Fruit fly (Drosophila melanogaster) whole organism, wandering third instar larva: ENCODE data around the gene CG33969.

ENCODE experiments used
- Abd-B ChIP-seq: fragments of >200 bp; optimal IDR thresholded peaks from 2 replicates; lab custom pipeline; 2017; ENCODE audit warnings: missing biosample characterization, missing genetic modification characterization
- CG32264 ChIP-seq: fragments of 200-800 bp; sonication (Bioruptor generic); optimal IDR thresholded peaks from 2 replicates; lab custom pipeline; 2016; ENCODE audit warnings: missing biosample characterization, missing genetic modification characterization
- CG9705 ChIP-seq: fragments of 200-800 bp; sonication (Bioruptor generic); optimal IDR thresholded peaks from 2 replicates; lab custom pipeline; 2018; ENCODE audit warnings: missing biosample characterization, mild to moderate bottlenecking, missing genetic modification characterization
- CrebA ChIP-seq: fragments of 200-800 bp; sonication (Bioruptor generic); optimal IDR thresholded peaks from 2 replicates; lab custom pipeline; 2016; ENCODE audit warnings: missing biosample characterization, mild to moderate bottlenecking, missing genetic modification characterization, borderline replicate concordance
- Dfd ChIP-seq: fragments of >200 bp; optimal IDR thresholded peaks from 2 replicates; lab custom pipeline; 2017; ENCODE audit warnings: missing biosample characterization, missing genetic modification characterization
- Dif ChIP-seq: fragments of 200-275, 200-300 bp; sonication (Bioruptor generic); optimal IDR thresholded peaks from 2 replicates; lab custom pipeline; 2018; ENCODE audit warnings: missing biosample characterization, missing genetic modification characterization; ENCODE audit not compliant: partially characterized antibody
- GATAd ChIP-seq: sonication (Bioruptor generic); optimal IDR thresholded peaks from 2 replicates; lab custom pipeline; 2016; ENCODE audit warnings: missing biosample characterization, missing genetic modification characterization
- HLH106 ChIP-seq: fragments of 200-800 bp; optimal IDR thresholded peaks from 3 replicates; lab custom pipeline; 2019; ENCODE audit warnings: missing biosample characterization, mild to moderate bottlenecking, missing genetic modification characterization, moderate library complexity
- Hnf4 ChIP-seq: fragments of 200-800 bp; sonication (Bioruptor generic); optimal IDR thresholded peaks from 2 replicates; lab custom pipeline; 2016; ENCODE audit warnings: missing biosample characterization, mild to moderate bottlenecking, missing genetic modification characterization
- Hr78 ChIP-seq: fragments of >200 bp; optimal IDR thresholded peaks from 2 replicates; lab custom pipeline; 2017; ENCODE audit warnings: missing biosample characterization, missing genetic modification characterization
- Hr83 ChIP-seq: fragments of 200-300 bp; sonication (Bioruptor generic); optimal IDR thresholded peaks from 2 replicates; lab custom pipeline; 2016; ENCODE audit warnings: missing biosample characterization, mild to moderate bottlenecking, missing genetic modification characterization, moderate library complexity; ENCODE audit not compliant: poor library complexity, severe bottlenecking
- Jra ChIP-seq: sonication (Bioruptor generic); optimal IDR thresholded peaks from 2 replicates; lab custom pipeline; 2016; ENCODE audit warnings: missing biosample characterization, missing genetic modification characterization
- Mio ChIP-seq: sonication (Bioruptor generic); optimal IDR thresholded peaks from 2 replicates; lab custom pipeline; 2016; ENCODE audit warnings: missing biosample characterization, missing genetic modification characterization
- Myc ChIP-seq: fragments of >200 bp; optimal IDR thresholded peaks from 2 replicates; lab custom pipeline; 2017
- N ChIP-seq: fragments of >200 bp; optimal IDR thresholded peaks from 2 replicates; lab custom pipeline; 2018; ENCODE audit warnings: missing biosample characterization, missing external identifiers, missing genetic modification characterization
- OdsH ChIP-seq: fragments of 200-800 bp; sonication (Bioruptor generic); optimal IDR thresholded peaks from 2 replicates; lab custom pipeline; 2016; ENCODE audit warnings: missing biosample characterization, mild to moderate bottlenecking, missing genetic modification characterization
- Rel ChIP-seq, 2 experiments: fragments of 200-800 bp; sonication (Bioruptor generic) in 1 of 2; optimal IDR thresholded peaks; 2 replicates in 1 of 2; 3 replicates in 1 of 2; lab custom pipeline; 2016 to 2019; ENCODE audit warnings: mild to moderate bottlenecking in 2 of 2, missing biosample characterization in 2 of 2, missing genetic modification characterization in 2 of 2, moderate library complexity in 1 of 2
- Sp1 ChIP-seq: fragments of 200-800 bp; sonication (Bioruptor generic); optimal IDR thresholded peaks from 3 replicates; lab custom pipeline; 2019; ENCODE audit warnings: missing biosample characterization, mild to moderate bottlenecking, missing genetic modification characterization, moderate library complexity
- Vsx2 ChIP-seq: fragments of 200-300, 225-300 bp; sonication (Bioruptor generic); optimal IDR thresholded peaks from 2 replicates; lab custom pipeline; 2018; ENCODE audit warnings: missing biosample characterization, missing genetic modification characterization; ENCODE audit not compliant: partially characterized antibody
- br ChIP-seq: fragments of 200-800 bp; sonication (Bioruptor generic); optimal IDR thresholded peaks from 2 replicates; lab custom pipeline; 2016; ENCODE audit warnings: missing biosample characterization, missing genetic modification characterization
- brk ChIP-seq: fragments of 200-800 bp; sonication (Bioruptor generic); optimal IDR thresholded peaks from 2 replicates; lab custom pipeline; 2016; ENCODE audit warnings: missing biosample characterization, mild to moderate bottlenecking, missing genetic modification characterization
- dl ChIP-seq, 2 experiments: fragments of 175-275, 200-275 bp in 1 of 2; fragments of 200-275 bp in 1 of 2; sonication (Bioruptor generic); optimal IDR thresholded peaks; lab custom pipeline; 2018; ENCODE audit warnings: mild to moderate bottlenecking in 2 of 2, missing biosample characterization in 2 of 2, missing genetic modification characterization in 2 of 2, moderate library complexity in 2 of 2; ENCODE audit not compliant: partially characterized antibody in 2 of 2, insufficient read depth in 1 of 2
- dmrt93B ChIP-seq: fragments of 200-800 bp; sonication (Bioruptor generic); optimal IDR thresholded peaks from 2 replicates; lab custom pipeline; 2018; ENCODE audit warnings: missing biosample characterization, mild to moderate bottlenecking, missing genetic modification characterization
- dsf ChIP-seq: sonication (Bioruptor generic); optimal IDR thresholded peaks from 2 replicates; lab custom pipeline; 2016; ENCODE audit warnings: missing biosample characterization, missing genetic modification characterization, borderline replicate concordance
- ey ChIP-seq: fragments of 200-800 bp; sonication (Bioruptor generic); optimal IDR thresholded peaks from 2 replicates; lab custom pipeline; 2016; ENCODE audit warnings: missing biosample characterization, missing genetic modification characterization
- foxo ChIP-seq, 2 experiments: fragments of 200-800 bp; sonication (Bioruptor generic); optimal IDR thresholded peaks; 2 replicates in 1 of 2; 3 replicates in 1 of 2; lab custom pipeline; 2016 to 2017; ENCODE audit warnings: missing biosample characterization in 2 of 2, missing genetic modification characterization in 2 of 2
- fru ChIP-seq: fragments of 200-800 bp; sonication (Bioruptor generic); optimal IDR thresholded peaks from 3 replicates; lab custom pipeline; 2016; ENCODE audit warnings: missing biosample characterization, mild to moderate bottlenecking, missing genetic modification characterization
- h ChIP-seq: fragments of 200-800 bp; sonication (Bioruptor generic); optimal IDR thresholded peaks from 3 replicates; lab custom pipeline; 2016; ENCODE audit warnings: missing biosample characterization, mild to moderate bottlenecking, missing genetic modification characterization
- jim ChIP-seq: fragments of 175-275, 200-325 bp; sonication (Bioruptor generic); optimal IDR thresholded peaks from 2 replicates; lab custom pipeline; 2016; ENCODE audit warnings: missing biosample characterization, mild to moderate bottlenecking, missing genetic modification characterization
- lola ChIP-seq: fragments of >200 bp; optimal IDR thresholded peaks from 2 replicates; lab custom pipeline; 2017; ENCODE audit warnings: missing biosample characterization, missing genetic modification characterization
- pan ChIP-seq: fragments of >200 bp; optimal IDR thresholded peaks from 2 replicates; lab custom pipeline; 2017
- psq ChIP-seq: fragments of 200-800 bp; sonication (Bioruptor generic); optimal IDR thresholded peaks from 3 replicates; lab custom pipeline; 2017; ENCODE audit warnings: missing biosample characterization, mild to moderate bottlenecking, missing genetic modification characterization, moderate library complexity
- rgr ChIP-seq: fragments of 200-800 bp; sonication (Bioruptor generic); optimal IDR thresholded peaks from 3 replicates; lab custom pipeline; 2016; ENCODE audit warnings: missing biosample characterization, mild to moderate bottlenecking, missing genetic modification characterization
- sage ChIP-seq: fragments of 200-800 bp; sonication (Bioruptor generic); optimal IDR thresholded peaks from 2 replicates; lab custom pipeline; 2016; ENCODE audit warnings: missing biosample characterization, mild to moderate bottlenecking, missing genetic modification characterization
- sv ChIP-seq: fragments of 200-800 bp; sonication (Bioruptor generic); optimal IDR thresholded peaks from 3 replicates; lab custom pipeline; 2016; ENCODE audit warnings: missing biosample characterization, missing genetic modification characterization
- tai ChIP-seq: sonication (Bioruptor generic); optimal IDR thresholded peaks from 2 replicates; lab custom pipeline; 2016; ENCODE audit warnings: missing biosample characterization, missing genetic modification characterization
- usp ChIP-seq: fragments of >200 bp; optimal IDR thresholded peaks from 2 replicates; lab custom pipeline; 2017; ENCODE audit warnings: missing biosample characterization, missing genetic modification characterization
- woc ChIP-seq: sonication (Bioruptor generic); optimal IDR thresholded peaks from 2 replicates; lab custom pipeline; 2016; ENCODE audit warnings: missing biosample characterization, mild to moderate bottlenecking, missing genetic modification characterization

The CG33969 gene

dm6 chr3L:20403493-20404379 lies 10.4 kb upstream of the CG33969 start:
- TF ChIP-seq Hr78 (GFP tag; lab: Kevin White, UChicago) (no peak), Mio (GFP tag; lab: Kevin White, UChicago) (no peak), psq (peak; percentile 59), OdsH (GFP tag; lab: Kevin White, UChicago) (peak; percentile 2), N (GFP tag; lab: Kevin White, UChicago) (no peak), CG32264 (GFP tag; lab: Kevin White, UChicago) (no peak), brk (GFP tag; lab: Kevin White, UChicago) (no peak), dmrt93B (GFP tag; lab: Kevin White, UChicago) (peak; percentile 69), CG9705 (GFP tag; lab: Kevin White, UChicago) (peak; percentile 54), Dfd (GFP tag; lab: Kevin White, UChicago) (no peak), Hnf4 (GFP tag; lab: Kevin White, UChicago) (no peak), sage (no peak), tai (GFP tag; lab: Kevin White, UChicago) (no peak), Rel (GFP tag; optimal IDR thresholded peaks at IDR 0.05; lab: Kevin White, UChicago) (no peak), Rel (tag; optimal IDR thresholded peaks at IDR 0.05; lab: Kevin White, UChicago) (peak; percentile 16), Sp1 (GFP tag; lab: Kevin White, UChicago) (peak; percentile 70), Hr83 (GFP tag; lab: Kevin White, UChicago) (peak; percentile 9), Vsx2 (peak; percentile 57), rgr (GFP tag; lab: Kevin White, UChicago) (peak; percentile 20), Myc (no peak), dl (GFP tag; optimal IDR thresholded peaks at IDR 0.05; lab: Kevin White, UChicago; ENCODE audit: insufficient read depth in 1 of 2, partially characterized antibody in 2 of 2) (no peak), HLH106 (tag; lab: Kevin White, UChicago) (peak; percentile 70), jim (GFP tag; lab: Kevin White, UChicago) (no peak), Abd-B (no peak), ey (peak; percentile 12), usp (GFP tag; lab: Kevin White, UChicago) (no peak), woc (GFP tag; lab: Kevin White, UChicago) (peak; percentile 52), lola (GFP tag; lab: Kevin White, UChicago) (no peak), br (no peak), dsf (GFP tag; lab: Kevin White, UChicago) (no peak), pan (lab: Kevin White, UChicago) (no peak), foxo (GFP tag; optimal IDR thresholded peaks at IDR 0.05; lab: Kevin White, UChicago) (peak in 1 of 2 experiments; percentile 39), fru (GFP tag; lab: Kevin White, UChicago) (peak; percentile 55), CrebA (GFP tag; lab: Kevin White, UChicago) (peak; percentile 35), Jra (GFP tag; lab: Kevin White, UChicago) (peak; percentile 60), h (GFP tag; lab: Kevin White, UChicago) (peak; percentile 50), Dif (GFP tag; lab: Kevin White, UChicago) (peak; percentile 27), GATAd (GFP tag; lab: Kevin White, UChicago) (no peak), sv (GFP tag; lab: Kevin White, UChicago) (no peak)
